Fruit fly (Drosophila melanogaster) whole organism, wandering third instar larva: Measurements from ENCODE around the gene scpr-C.
A peak's percentile ranks its signal among the peaks of the same experiment; 100 is the strongest.

Experiments used
- Abd-B ChIP-seq: fragments of >200 bp; optimal IDR thresholded peaks from 2 replicates; lab custom pipeline; 2017; ENCODE audit warnings: missing biosample characterization, missing genetic modification characterization
- CG32264 ChIP-seq: fragments of 200-800 bp; sonication (Bioruptor generic); optimal IDR thresholded peaks from 2 replicates; lab custom pipeline; 2016; ENCODE audit warnings: missing biosample characterization, missing genetic modification characterization
- CG9705 ChIP-seq: fragments of 200-800 bp; sonication (Bioruptor generic); optimal IDR thresholded peaks from 2 replicates; lab custom pipeline; 2018; ENCODE audit warnings: missing biosample characterization, mild to moderate bottlenecking, missing genetic modification characterization
- CrebA ChIP-seq: fragments of 200-800 bp; sonication (Bioruptor generic); optimal IDR thresholded peaks from 2 replicates; lab custom pipeline; 2016; ENCODE audit warnings: missing biosample characterization, mild to moderate bottlenecking, missing genetic modification characterization, borderline replicate concordance
- Dfd ChIP-seq: fragments of >200 bp; optimal IDR thresholded peaks from 2 replicates; lab custom pipeline; 2017; ENCODE audit warnings: missing biosample characterization, missing genetic modification characterization
- Dif ChIP-seq: fragments of 200-275, 200-300 bp; sonication (Bioruptor generic); optimal IDR thresholded peaks from 2 replicates; lab custom pipeline; 2018; ENCODE audit warnings: missing biosample characterization, missing genetic modification characterization; ENCODE audit not compliant: partially characterized antibody
- GATAd ChIP-seq: sonication (Bioruptor generic); optimal IDR thresholded peaks from 2 replicates; lab custom pipeline; 2016; ENCODE audit warnings: missing biosample characterization, missing genetic modification characterization
- Hnf4 ChIP-seq: fragments of 200-800 bp; sonication (Bioruptor generic); optimal IDR thresholded peaks from 2 replicates; lab custom pipeline; 2016; ENCODE audit warnings: missing biosample characterization, mild to moderate bottlenecking, missing genetic modification characterization
- Hr78 ChIP-seq: fragments of >200 bp; optimal IDR thresholded peaks from 2 replicates; lab custom pipeline; 2017; ENCODE audit warnings: missing biosample characterization, missing genetic modification characterization
- Hr83 ChIP-seq: fragments of 200-300 bp; sonication (Bioruptor generic); optimal IDR thresholded peaks from 2 replicates; lab custom pipeline; 2016; ENCODE audit warnings: missing biosample characterization, mild to moderate bottlenecking, missing genetic modification characterization, moderate library complexity; ENCODE audit not compliant: poor library complexity, severe bottlenecking
- Jra ChIP-seq: sonication (Bioruptor generic); optimal IDR thresholded peaks from 2 replicates; lab custom pipeline; 2016; ENCODE audit warnings: missing biosample characterization, missing genetic modification characterization
- Mio ChIP-seq: sonication (Bioruptor generic); optimal IDR thresholded peaks from 2 replicates; lab custom pipeline; 2016; ENCODE audit warnings: missing biosample characterization, missing genetic modification characterization
- Myc ChIP-seq: fragments of >200 bp; optimal IDR thresholded peaks from 2 replicates; lab custom pipeline; 2017
- N ChIP-seq: fragments of >200 bp; optimal IDR thresholded peaks from 2 replicates; lab custom pipeline; 2018; ENCODE audit warnings: missing biosample characterization, missing external identifiers, missing genetic modification characterization
- OdsH ChIP-seq: fragments of 200-800 bp; sonication (Bioruptor generic); optimal IDR thresholded peaks from 2 replicates; lab custom pipeline; 2016; ENCODE audit warnings: missing biosample characterization, mild to moderate bottlenecking, missing genetic modification characterization
- Rel ChIP-seq, 2 experiments: fragments of 200-800 bp; sonication (Bioruptor generic) in 1 of 2; optimal IDR thresholded peaks; 2 replicates in 1 of 2; 3 replicates in 1 of 2; lab custom pipeline; 2016 to 2019; ENCODE audit warnings: mild to moderate bottlenecking in 2 of 2, missing biosample characterization in 2 of 2, missing genetic modification characterization in 2 of 2, moderate library complexity in 1 of 2
- Sp1 ChIP-seq: fragments of 200-800 bp; sonication (Bioruptor generic); optimal IDR thresholded peaks from 3 replicates; lab custom pipeline; 2019; ENCODE audit warnings: missing biosample characterization, mild to moderate bottlenecking, missing genetic modification characterization, moderate library complexity
- Vsx2 ChIP-seq: fragments of 200-300, 225-300 bp; sonication (Bioruptor generic); optimal IDR thresholded peaks from 2 replicates; lab custom pipeline; 2018; ENCODE audit warnings: missing biosample characterization, missing genetic modification characterization; ENCODE audit not compliant: partially characterized antibody
- br ChIP-seq: fragments of 200-800 bp; sonication (Bioruptor generic); optimal IDR thresholded peaks from 2 replicates; lab custom pipeline; 2016; ENCODE audit warnings: missing biosample characterization, missing genetic modification characterization
- brk ChIP-seq: fragments of 200-800 bp; sonication (Bioruptor generic); optimal IDR thresholded peaks from 2 replicates; lab custom pipeline; 2016; ENCODE audit warnings: missing biosample characterization, mild to moderate bottlenecking, missing genetic modification characterization
- dl ChIP-seq, 2 experiments: fragments of 175-275, 200-275 bp in 1 of 2; fragments of 200-275 bp in 1 of 2; sonication (Bioruptor generic); optimal IDR thresholded peaks; lab custom pipeline; 2018; ENCODE audit warnings: mild to moderate bottlenecking in 2 of 2, missing biosample characterization in 2 of 2, missing genetic modification characterization in 2 of 2, moderate library complexity in 2 of 2; ENCODE audit not compliant: partially characterized antibody in 2 of 2, insufficient read depth in 1 of 2
- dmrt93B ChIP-seq: fragments of 200-800 bp; sonication (Bioruptor generic); optimal IDR thresholded peaks from 2 replicates; lab custom pipeline; 2018; ENCODE audit warnings: missing biosample characterization, mild to moderate bottlenecking, missing genetic modification characterization
- dsf ChIP-seq: sonication (Bioruptor generic); optimal IDR thresholded peaks from 2 replicates; lab custom pipeline; 2016; ENCODE audit warnings: missing biosample characterization, missing genetic modification characterization, borderline replicate concordance
- ey ChIP-seq: fragments of 200-800 bp; sonication (Bioruptor generic); optimal IDR thresholded peaks from 2 replicates; lab custom pipeline; 2016; ENCODE audit warnings: missing biosample characterization, missing genetic modification characterization
- foxo ChIP-seq, 2 experiments: fragments of 200-800 bp; sonication (Bioruptor generic); optimal IDR thresholded peaks; 2 replicates in 1 of 2; 3 replicates in 1 of 2; lab custom pipeline; 2016 to 2017; ENCODE audit warnings: missing biosample characterization in 2 of 2, missing genetic modification characterization in 2 of 2
- fru ChIP-seq: fragments of 200-800 bp; sonication (Bioruptor generic); optimal IDR thresholded peaks from 3 replicates; lab custom pipeline; 2016; ENCODE audit warnings: missing biosample characterization, mild to moderate bottlenecking, missing genetic modification characterization
- h ChIP-seq: fragments of 200-800 bp; sonication (Bioruptor generic); optimal IDR thresholded peaks from 3 replicates; lab custom pipeline; 2016; ENCODE audit warnings: missing biosample characterization, mild to moderate bottlenecking, missing genetic modification characterization
- jim ChIP-seq: fragments of 175-275, 200-325 bp; sonication (Bioruptor generic); optimal IDR thresholded peaks from 2 replicates; lab custom pipeline; 2016; ENCODE audit warnings: missing biosample characterization, mild to moderate bottlenecking, missing genetic modification characterization
- lola ChIP-seq: fragments of >200 bp; optimal IDR thresholded peaks from 2 replicates; lab custom pipeline; 2017; ENCODE audit warnings: missing biosample characterization, missing genetic modification characterization
- pan ChIP-seq: fragments of >200 bp; optimal IDR thresholded peaks from 2 replicates; lab custom pipeline; 2017
- psq ChIP-seq: fragments of 200-800 bp; sonication (Bioruptor generic); optimal IDR thresholded peaks from 3 replicates; lab custom pipeline; 2017; ENCODE audit warnings: missing biosample characterization, mild to moderate bottlenecking, missing genetic modification characterization, moderate library complexity
- rgr ChIP-seq: fragments of 200-800 bp; sonication (Bioruptor generic); optimal IDR thresholded peaks from 3 replicates; lab custom pipeline; 2016; ENCODE audit warnings: missing biosample characterization, mild to moderate bottlenecking, missing genetic modification characterization
- sage ChIP-seq: fragments of 200-800 bp; sonication (Bioruptor generic); optimal IDR thresholded peaks from 2 replicates; lab custom pipeline; 2016; ENCODE audit warnings: missing biosample characterization, mild to moderate bottlenecking, missing genetic modification characterization
- sv ChIP-seq: fragments of 200-800 bp; sonication (Bioruptor generic); optimal IDR thresholded peaks from 3 replicates; lab custom pipeline; 2016; ENCODE audit warnings: missing biosample characterization, missing genetic modification characterization
- tai ChIP-seq: sonication (Bioruptor generic); optimal IDR thresholded peaks from 2 replicates; lab custom pipeline; 2016; ENCODE audit warnings: missing biosample characterization, missing genetic modification characterization
- usp ChIP-seq: fragments of >200 bp; optimal IDR thresholded peaks from 2 replicates; lab custom pipeline; 2017; ENCODE audit warnings: missing biosample characterization, missing genetic modification characterization
- woc ChIP-seq: sonication (Bioruptor generic); optimal IDR thresholded peaks from 2 replicates; lab custom pipeline; 2016; ENCODE audit warnings: missing biosample characterization, mild to moderate bottlenecking, missing genetic modification characterization

scpr-C gene

DNA sequence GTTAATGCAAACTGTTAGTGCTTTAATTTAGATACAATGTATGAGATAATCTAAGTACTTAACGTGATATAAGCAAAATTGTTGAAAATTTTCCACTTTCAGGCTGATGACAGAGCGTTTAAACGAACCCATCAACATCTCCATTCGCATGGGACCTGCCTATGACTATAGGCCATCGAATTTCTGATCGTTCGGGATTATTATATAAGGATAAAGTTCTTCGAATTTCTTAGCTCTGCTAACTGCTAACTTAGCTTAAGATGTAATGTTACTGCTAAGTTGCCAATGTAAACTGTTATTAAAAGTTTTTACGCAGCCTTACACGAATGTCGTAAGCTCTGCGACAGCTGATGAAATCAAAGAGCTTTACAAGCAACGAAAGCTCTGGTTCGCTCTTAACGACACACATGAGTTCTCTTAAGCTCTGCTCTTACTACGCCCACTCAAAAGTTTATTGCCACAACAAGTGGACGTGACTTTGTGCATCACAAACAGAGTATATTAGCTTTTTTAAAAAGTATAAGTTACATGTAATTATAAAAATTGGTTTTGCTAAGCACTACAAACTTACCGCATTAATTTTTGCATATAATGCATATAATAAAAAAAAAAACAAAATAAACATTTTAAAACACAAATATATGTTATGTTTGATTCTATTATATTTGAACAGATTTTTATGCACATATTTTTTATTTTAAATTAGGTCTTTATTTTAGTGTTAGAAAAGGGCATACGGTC, 28.5 kb upstream of the scpr-C start (continued):
- peak; percentile 96 for TF ChIP-seq fru (GFP tag; lab: Kevin White, UChicago)
- TF ChIP-seq jim (GFP tag; lab: Kevin White, UChicago) = no peak
- no peak for TF ChIP-seq N (GFP tag; lab: Kevin White, UChicago)
- TF ChIP-seq Hr83 = no peak
- TF ChIP-seq dl (GFP tag; optimal IDR thresholded peaks at IDR 0.05; lab: Kevin White, UChicago; ENCODE audit: insufficient read depth in 1 of 2, partially characterized antibody in 2 of 2) = no peak
- TF ChIP-seq Sp1 (GFP tag; lab: Kevin White, UChicago) = peak; percentile 99
- TF ChIP-seq CG9705 (GFP tag; lab: Kevin White, UChicago) = peak; percentile 94
- no peak for TF ChIP-seq Jra (GFP tag; lab: Kevin White, UChicago)
- peak; percentile 72 for TF ChIP-seq sage (GFP tag; lab: Kevin White, UChicago)
- no peak for TF ChIP-seq usp (GFP tag; lab: Kevin White, UChicago)
- TF ChIP-seq psq (GFP tag; lab: Kevin White, UChicago) = peak; percentile 98
- peak; percentile 90 for TF ChIP-seq br (GFP tag; lab: Kevin White, UChicago)
- peak; percentile 88 for TF ChIP-seq brk (GFP tag; lab: Kevin White, UChicago)
- no peak for TF ChIP-seq Vsx2 (GFP tag; lab: Kevin White, UChicago)
- peak; percentile 98 for TF ChIP-seq dmrt93B (GFP tag; lab: Kevin White, UChicago)

DNA sequence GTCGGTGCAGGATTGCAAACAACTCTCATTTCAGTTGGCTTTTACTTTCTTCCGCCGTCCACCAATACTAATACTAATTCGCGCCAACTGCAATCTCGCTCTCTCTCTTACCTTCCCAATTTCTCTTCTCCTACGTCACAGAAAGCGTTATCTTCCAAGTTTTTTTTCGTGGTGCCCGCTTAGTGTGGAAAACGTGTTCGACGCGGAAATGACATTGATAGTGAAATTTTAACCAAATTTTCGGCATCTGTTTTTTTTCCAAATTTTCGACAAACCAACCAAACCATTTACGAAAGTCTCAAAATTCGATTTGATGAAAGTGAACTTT, 28.0 kb upstream of the scpr-C start, which contains the start of gene cu:
Gene cu (plus strand): TSS at position 204 of the 328 bp plus-strand sequence.
- TF ChIP-seq Vsx2 (GFP tag; lab: Kevin White, UChicago) = peak; percentile 12
- no peak for TF ChIP-seq tai (GFP tag; lab: Kevin White, UChicago)
- TF ChIP-seq sage (GFP tag; lab: Kevin White, UChicago) = no peak
- no peak for TF ChIP-seq usp (GFP tag; lab: Kevin White, UChicago)
- no peak for TF ChIP-seq GATAd (GFP tag; lab: Kevin White, UChicago)
- TF ChIP-seq pan (lab: Kevin White, UChicago) = no peak
- TF ChIP-seq dl (GFP tag; optimal IDR thresholded peaks at IDR 0.05; lab: Kevin White, UChicago; ENCODE audit: insufficient read depth in 1 of 2, partially characterized antibody in 2 of 2) = peak; percentile 76 to 82
- TF ChIP-seq Mio (GFP tag; lab: Kevin White, UChicago) = no peak
- no peak for TF ChIP-seq jim (GFP tag; lab: Kevin White, UChicago)
- no peak for TF ChIP-seq Myc (lab: Kevin White, UChicago)
- TF ChIP-seq br (GFP tag; lab: Kevin White, UChicago) = no peak
- peak; percentile 86 for TF ChIP-seq Jra (GFP tag; lab: Kevin White, UChicago)
- no peak for TF ChIP-seq CG9705 (GFP tag; lab: Kevin White, UChicago)
- no peak for TF ChIP-seq lola
- no peak for TF ChIP-seq fru (GFP tag; lab: Kevin White, UChicago)
- peak; percentile 62 for TF ChIP-seq Dif (GFP tag; lab: Kevin White, UChicago)
- peak; percentile 60 for TF ChIP-seq brk (GFP tag; lab: Kevin White, UChicago)
- TF ChIP-seq sv (GFP tag; lab: Kevin White, UChicago) = peak; percentile 32
- TF ChIP-seq, all 38 proteins: peak for 6

DNA sequence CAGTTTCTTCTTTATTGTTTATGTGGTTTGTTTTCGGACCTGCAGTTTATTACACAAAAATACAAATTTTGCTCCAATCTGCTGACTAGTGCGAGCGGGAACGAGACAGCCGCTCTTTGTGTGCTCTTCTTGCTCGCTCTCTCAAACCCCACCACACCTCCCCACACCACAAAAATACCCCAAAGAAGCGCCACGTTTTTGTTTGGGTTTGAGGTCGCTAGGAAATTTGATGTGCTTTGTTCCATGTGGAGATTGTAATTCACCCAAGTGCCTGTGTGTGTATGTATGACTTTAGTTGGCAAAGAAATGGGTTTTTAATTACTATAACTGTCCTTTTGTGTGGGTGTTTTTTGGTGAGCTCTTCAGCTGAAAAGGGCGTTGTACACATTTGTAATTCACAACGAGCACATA, 27.3 kb upstream of the scpr-C start:
- no peak for TF ChIP-seq N (GFP tag; lab: Kevin White, UChicago)
- no peak for TF ChIP-seq Sp1 (GFP tag; lab: Kevin White, UChicago)
- no peak for TF ChIP-seq Rel (GFP tag; optimal IDR thresholded peaks at IDR 0.05; lab: Kevin White, UChicago)
- peak; percentile 75 for TF ChIP-seq Rel (tag; optimal IDR thresholded peaks at IDR 0.05; lab: Kevin White, UChicago)
- TF ChIP-seq ey (GFP tag; lab: Kevin White, UChicago) = no peak
- TF ChIP-seq Dif (GFP tag; lab: Kevin White, UChicago) = peak; percentile 19
- peak; percentile 29 for TF ChIP-seq h (GFP tag; lab: Kevin White, UChicago)
- TF ChIP-seq jim (GFP tag; lab: Kevin White, UChicago) = no peak
- peak; percentile 38 for TF ChIP-seq br (GFP tag; lab: Kevin White, UChicago)
- no peak for TF ChIP-seq CG9705 (GFP tag; lab: Kevin White, UChicago)
- no peak for TF ChIP-seq CG32264
- TF ChIP-seq woc = peak; percentile 79
- no peak for TF ChIP-seq sage (GFP tag; lab: Kevin White, UChicago)
- no peak for TF ChIP-seq dmrt93B (GFP tag; lab: Kevin White, UChicago)
- TF ChIP-seq Mio (GFP tag; lab: Kevin White, UChicago) = no peak
- peak; percentile 48 for TF ChIP-seq psq (GFP tag; lab: Kevin White, UChicago)
- peak; percentile 84 for TF ChIP-seq CrebA
- no peak for TF ChIP-seq pan (lab: Kevin White, UChicago)
- TF ChIP-seq lola = no peak
- TF ChIP-seq Vsx2 (GFP tag; lab: Kevin White, UChicago) = peak; percentile 8
- TF ChIP-seq Dfd (GFP tag; lab: Kevin White, UChicago) = no peak
- TF ChIP-seq usp (GFP tag; lab: Kevin White, UChicago) = no peak
- TF ChIP-seq Myc (lab: Kevin White, UChicago) = no peak
- no peak for TF ChIP-seq fru (GFP tag; lab: Kevin White, UChicago)
- peak; percentile 21 for TF ChIP-seq rgr (GFP tag; lab: Kevin White, UChicago)
- no peak for TF ChIP-seq tai (GFP tag; lab: Kevin White, UChicago)
- TF ChIP-seq Jra (GFP tag; lab: Kevin White, UChicago) = no peak
- TF ChIP-seq Abd-B (GFP tag; lab: Kevin White, UChicago) = no peak
- TF ChIP-seq Hnf4 (GFP tag; lab: Kevin White, UChicago) = peak; percentile 5
- no peak for TF ChIP-seq Hr78
- no peak for TF ChIP-seq OdsH (GFP tag; lab: Kevin White, UChicago)
- TF ChIP-seq dl (GFP tag; optimal IDR thresholded peaks at IDR 0.05; lab: Kevin White, UChicago; ENCODE audit: insufficient read depth in 1 of 2, partially characterized antibody in 2 of 2) = peak; percentile 12 to 53
- TF ChIP-seq dsf = no peak
- no peak for TF ChIP-seq Hr83
- TF ChIP-seq GATAd (GFP tag; lab: Kevin White, UChicago) = no peak
- peak in 1 of 2 experiments; percentile 9 for TF ChIP-seq foxo (GFP tag; optimal IDR thresholded peaks at IDR 0.05; lab: Kevin White, UChicago)
- TF ChIP-seq sv (GFP tag; lab: Kevin White, UChicago) = no peak
